Worm (Caenorhabditis elegans): ENCODE results near the gene arf-1.

ce11 chrIII:5708024-5708423 lies 6.7 kb upstream of the arf-1 start:
- TF ChIP-seq flt-1 (GFP tag; IDR thresholded peaks at IDR 0.05) (no peak), med-1 (GFP tag; optimal IDR thresholded peaks at IDR 0.05; ENCODE audit: insufficient read depth) (no peak), klf-2 (GFP tag; conservative IDR thresholded peaks at IDR 0.05) (no peak)

Measured in whole organism, midembryonic.